Worm (Caenorhabditis elegans) whole organism, mixed stage, embryonic: ENCODE results near the gene gmeb-2.

Source experiments
- M03D4.4 ChIP-seq: sonication (generic microtip); optimal IDR thresholded peaks from 2 replicates; lab custom pipeline; 2017; ENCODE audit warnings: mild to moderate bottlenecking, missing genetic modification characterization, missing compliant biosample characterization
- bed-3 ChIP-seq: fragments of 200-800 bp; sonication (Bioruptor generic); optimal IDR thresholded peaks from 3 replicates; lab custom pipeline; 2018; ENCODE audit warnings: mild to moderate bottlenecking, missing genetic modification characterization, moderate library complexity, missing compliant biosample characterization
- blmp-1 ChIP-seq: fragments of 150-350 bp; optimal IDR thresholded peaks from 2 replicates; lab custom pipeline; 2014; ENCODE audit warnings: missing biosample characterization, missing genetic modification characterization
- ceh-39 ChIP-seq: fragments of 150-350 bp; optimal IDR thresholded peaks from 2 replicates; lab custom pipeline; 2014; ENCODE audit warnings: missing biosample characterization, missing genetic modification characterization
- ceh-43 ChIP-seq: fragments of 200-800 bp; sonication (Bioruptor generic); optimal IDR thresholded peaks from 2 replicates; lab custom pipeline; 2018; ENCODE audit warnings: mild to moderate bottlenecking, missing genetic modification characterization, moderate library complexity, missing compliant biosample characterization
- ceh-83 ChIP-seq: fragments of 200-800 bp; sonication (Bioruptor generic); optimal IDR thresholded peaks from 2 replicates; lab custom pipeline; 2018; ENCODE audit warnings: mild to moderate bottlenecking, missing genetic modification characterization, missing compliant biosample characterization
- ces-1 ChIP-seq: fragments of 150-350 bp; optimal IDR thresholded peaks from 2 replicates; lab custom pipeline; 2014; ENCODE audit warnings: missing biosample characterization, missing genetic modification reagents, missing genetic modification characterization
- cnd-1 ChIP-seq: fragments of 200-800 bp; sonication (Bioruptor generic); optimal IDR thresholded peaks from 2 replicates; lab custom pipeline; 2018; ENCODE audit warnings: mild to moderate bottlenecking, missing genetic modification characterization, missing compliant biosample characterization
- drap-1 ChIP-seq: fragments of 200-800 bp; sonication (Bioruptor generic); optimal IDR thresholded peaks from 3 replicates; lab custom pipeline; 2018; ENCODE audit warnings: mild to moderate bottlenecking, missing genetic modification characterization, missing compliant biosample characterization
- elt-1 ChIP-seq: sonication (generic microtip); optimal IDR thresholded peaks from 2 replicates; lab custom pipeline; 2017; ENCODE audit warnings: missing genetic modification characterization, mild to moderate bottlenecking, missing compliant biosample characterization, antibody characterized with exemption, moderate library complexity, borderline replicate concordance; ENCODE audit not compliant: insufficient read depth
- elt-3 ChIP-seq: fragments of 150-350 bp; optimal IDR thresholded peaks from 2 replicates; lab custom pipeline; 2014; ENCODE audit warnings: missing biosample characterization, missing genetic modification characterization
- flh-1 ChIP-seq: fragments of 200-800 bp; sonication (Bioruptor generic); optimal IDR thresholded peaks from 2 replicates; lab custom pipeline; 2018; ENCODE audit warnings: mild to moderate bottlenecking, missing genetic modification characterization, moderate library complexity, missing compliant biosample characterization
- ham-2 ChIP-seq: fragments of 200-800 bp; sonication (Bioruptor generic); optimal IDR thresholded peaks from 2 replicates; lab custom pipeline; 2018; ENCODE audit warnings: mild to moderate bottlenecking, missing genetic modification characterization, missing compliant biosample characterization
- hlh-1 ChIP-seq: fragments of 150-350 bp; optimal IDR thresholded peaks from 2 replicates; lab custom pipeline; 2014; ENCODE audit warnings: missing biosample characterization, missing genetic modification reagents, missing genetic modification characterization
- lin-13 ChIP-seq: fragments of 150-350 bp; optimal IDR thresholded peaks from 2 replicates; lab custom pipeline; 2014; ENCODE audit warnings: missing biosample characterization, missing genetic modification characterization
- lin-32 ChIP-seq: fragments of 200-800 bp; sonication (Bioruptor generic); optimal IDR thresholded peaks from 2 replicates; lab custom pipeline; 2018; ENCODE audit warnings: mild to moderate bottlenecking, missing genetic modification characterization, missing compliant biosample characterization
- lsy-2 ChIP-seq: fragments of 150-350 bp; optimal IDR thresholded peaks from 2 replicates; lab custom pipeline; 2014; ENCODE audit warnings: missing biosample characterization, missing genetic modification characterization
- mab-5 ChIP-seq: fragments of 150-350 bp; optimal IDR thresholded peaks from 2 replicates; lab custom pipeline; 2014; ENCODE audit warnings: missing biosample characterization, missing genetic modification characterization
- mep-1 ChIP-seq: fragments of 150-350 bp; optimal IDR thresholded peaks from 2 replicates; lab custom pipeline; 2017; ENCODE audit warnings: missing biosample characterization, missing genetic modification reagents, missing genetic modification characterization, inconsistent platforms
- mls-2 ChIP-seq: sonication (generic microtip); optimal IDR thresholded peaks from 2 replicates; lab custom pipeline; 2016; ENCODE audit warnings: mild to moderate bottlenecking, missing genetic modification characterization, moderate library complexity, missing compliant biosample characterization
- nhr-12 ChIP-seq: fragments of 150-350 bp; optimal IDR thresholded peaks from 2 replicates; lab custom pipeline; 2014; ENCODE audit warnings: missing biosample characterization, missing genetic modification characterization
- nhr-2 ChIP-seq: fragments of 150-350 bp; optimal IDR thresholded peaks from 2 replicates; lab custom pipeline; 2014; ENCODE audit warnings: missing biosample characterization, missing genetic modification characterization
- nhr-237 ChIP-seq: fragments of 150-350 bp; optimal IDR thresholded peaks from 2 replicates; lab custom pipeline; 2014; ENCODE audit warnings: missing biosample characterization, missing genetic modification characterization
- nhr-28 ChIP-seq: fragments of 150-350 bp; optimal IDR thresholded peaks from 2 replicates; lab custom pipeline; 2014; ENCODE audit warnings: missing biosample characterization, missing genetic modification characterization
- nhr-76 ChIP-seq: sonication (generic microtip); optimal IDR thresholded peaks from 2 replicates; lab custom pipeline; 2017; ENCODE audit warnings: missing biosample characterization, missing genetic modification characterization
- pha-4 ChIP-seq: fragments of 150-350 bp; optimal IDR thresholded peaks from 2 replicates; lab custom pipeline; 2018; ENCODE audit warnings: missing biosample characterization, missing genetic modification reagents, missing genetic modification characterization
- sem-2 ChIP-seq: fragments of 200-800 bp; sonication (Bioruptor generic); optimal IDR thresholded peaks from 2 replicates; lab custom pipeline; 2018; ENCODE audit warnings: mild to moderate bottlenecking, missing genetic modification characterization, missing compliant biosample characterization
- snpc-4 ChIP-seq: fragments of 150-350 bp; optimal IDR thresholded peaks from 2 replicates; lab custom pipeline; 2014; ENCODE audit warnings: missing biosample characterization, missing genetic modification characterization
- sptf-1 ChIP-seq: sonication (generic microtip); optimal IDR thresholded peaks from 2 replicates; lab custom pipeline; 2017; ENCODE audit warnings: mild to moderate bottlenecking, missing genetic modification characterization, moderate library complexity, missing compliant biosample characterization
- tbx-8 ChIP-seq: fragments of 200-800 bp; sonication (Bioruptor generic); optimal IDR thresholded peaks from 2 replicates; lab custom pipeline; 2018; ENCODE audit warnings: mild to moderate bottlenecking, missing genetic modification characterization, moderate library complexity, missing compliant biosample characterization
- unc-120 ChIP-seq: sonication (generic microtip); optimal IDR thresholded peaks from 2 replicates; lab custom pipeline; 2017; ENCODE audit warnings: missing genetic modification characterization, missing compliant biosample characterization; ENCODE audit not compliant: poor library complexity, severe bottlenecking
- unc-39 ChIP-seq: fragments of 150-350 bp; optimal IDR thresholded peaks from 2 replicates; lab custom pipeline; 2014; ENCODE audit warnings: missing biosample characterization, missing genetic modification characterization
- unc-62 ChIP-seq: fragments of 150-350 bp; optimal IDR thresholded peaks from 2 replicates; lab custom pipeline; 2014; ENCODE audit warnings: missing biosample characterization, missing genetic modification reagents, missing genetic modification characterization
- zip-8 ChIP-seq: fragments of 150-350 bp; optimal IDR thresholded peaks from 2 replicates; lab custom pipeline; 2014; ENCODE audit warnings: missing biosample characterization, missing genetic modification characterization
- ztf-11 ChIP-seq: fragments of 150-350 bp; optimal IDR thresholded peaks from 2 replicates; lab custom pipeline; 2014; ENCODE audit warnings: missing biosample characterization, missing genetic modification characterization

gmeb-2 gene

ce11 chrX:15878785-15879184 lies at the start of gene gmeb-2:
Gene gmeb-2, plus strand, starts transcription at chrX:15879085.
- TF ChIP-seq elt-3 (no peak), elt-1 (tag; lab: Kevin White, UChicago) (no peak), drap-1 (GFP tag; lab: Kevin White, UChicago) (no peak), ham-2 (GFP tag; lab: Kevin White, UChicago) (no peak), lin-32 (GFP tag; lab: Kevin White, UChicago) (no peak), ceh-39 (tag; lab: Kevin White, UChicago) (no peak), ztf-11 (tag; lab: Kevin White, UChicago) (no peak), unc-62 (GFP tag; lab: Kevin White, UChicago) (no peak), bed-3 (GFP tag; lab: Kevin White, UChicago) (no peak), nhr-28 (tag; lab: Kevin White, UChicago) (no peak), sem-2 (GFP tag; lab: Kevin White, UChicago) (no peak), flh-1 (GFP tag; lab: Kevin White, UChicago) (no peak), sptf-1 (tag; lab: Kevin White, UChicago) (no peak), zip-8 (tag; lab: Kevin White, UChicago) (no peak), unc-120 (no peak), snpc-4 (tag; lab: Kevin White, UChicago) (no peak)

DNA sequence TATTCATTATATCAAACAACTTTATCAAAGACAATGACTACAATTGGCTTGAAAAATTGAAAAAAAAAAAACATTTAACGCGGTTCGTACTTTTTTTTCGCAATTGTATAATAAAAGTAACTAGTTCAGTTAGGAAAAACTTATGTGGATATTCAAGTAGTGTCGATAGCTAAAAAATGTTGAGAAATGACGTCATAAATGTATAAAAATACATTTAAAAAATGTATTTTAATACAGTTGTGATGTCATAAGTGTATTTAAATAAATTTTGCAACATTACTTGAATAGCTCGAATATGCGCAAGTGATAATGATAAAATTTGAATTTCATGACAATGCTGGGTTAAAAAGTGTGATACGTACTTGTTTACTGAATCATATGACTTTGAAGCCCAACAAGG lies 47.3 kb upstream of the gmeb-2 start:
- peak; percentile 93 for TF ChIP-seq zip-8 (tag; lab: Kevin White, UChicago)
- TF ChIP-seq blmp-1 (tag; lab: Kevin White, UChicago) = no peak
- TF ChIP-seq, all 35 proteins: peak for 1

DNA sequence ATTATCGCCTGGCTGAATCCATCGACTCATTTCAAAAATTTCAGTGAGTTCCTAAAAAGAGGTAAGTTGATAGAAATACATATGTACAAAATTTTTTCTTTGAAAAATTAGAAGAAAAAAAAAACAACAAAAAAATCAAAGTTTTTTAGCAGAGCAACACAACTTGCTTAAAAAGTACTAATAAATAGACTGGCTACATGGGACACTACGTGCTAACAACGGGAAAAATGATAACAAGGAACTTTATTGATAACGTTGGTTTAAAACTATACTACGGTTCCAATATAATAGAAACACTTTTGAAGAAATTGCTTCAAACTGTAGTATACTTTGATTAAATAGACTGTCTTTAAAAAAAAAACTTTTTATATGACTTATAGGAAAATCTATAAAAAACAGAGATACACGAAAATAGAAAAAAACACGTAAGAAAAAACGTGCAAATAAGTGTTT lies 40.4 kb upstream of the gmeb-2 start, which contains the start of gene acox-1.6:
acox-1.6 (minus strand) TSS at position 51 of the 453 bp plus-strand sequence.
- TF ChIP-seq lin-32 (GFP tag; lab: Kevin White, UChicago) = no peak
- no peak for TF ChIP-seq cnd-1 (tag; lab: Kevin White, UChicago)
- TF ChIP-seq elt-3 = no peak
- TF ChIP-seq ztf-11 (tag; lab: Kevin White, UChicago) = no peak
- TF ChIP-seq blmp-1 (tag; lab: Kevin White, UChicago) = no peak
- no peak for TF ChIP-seq nhr-237 (tag; lab: Kevin White, UChicago)
- TF ChIP-seq hlh-1 (tag; lab: Kevin White, UChicago) = no peak
- TF ChIP-seq lin-13 (tag; lab: Kevin White, UChicago) = no peak
- TF ChIP-seq unc-62 (GFP tag; lab: Kevin White, UChicago) = no peak
- no peak for TF ChIP-seq ceh-43 (GFP tag; lab: Kevin White, UChicago)
- no peak for TF ChIP-seq ceh-39 (tag; lab: Kevin White, UChicago)
- no peak for TF ChIP-seq bed-3 (GFP tag; lab: Kevin White, UChicago)
- TF ChIP-seq snpc-4 (tag; lab: Kevin White, UChicago) = no peak
- TF ChIP-seq flh-1 (GFP tag; lab: Kevin White, UChicago) = no peak
- no peak for TF ChIP-seq sptf-1 (tag; lab: Kevin White, UChicago)
- no peak for TF ChIP-seq unc-39 (tag; lab: Kevin White, UChicago)

DNA sequence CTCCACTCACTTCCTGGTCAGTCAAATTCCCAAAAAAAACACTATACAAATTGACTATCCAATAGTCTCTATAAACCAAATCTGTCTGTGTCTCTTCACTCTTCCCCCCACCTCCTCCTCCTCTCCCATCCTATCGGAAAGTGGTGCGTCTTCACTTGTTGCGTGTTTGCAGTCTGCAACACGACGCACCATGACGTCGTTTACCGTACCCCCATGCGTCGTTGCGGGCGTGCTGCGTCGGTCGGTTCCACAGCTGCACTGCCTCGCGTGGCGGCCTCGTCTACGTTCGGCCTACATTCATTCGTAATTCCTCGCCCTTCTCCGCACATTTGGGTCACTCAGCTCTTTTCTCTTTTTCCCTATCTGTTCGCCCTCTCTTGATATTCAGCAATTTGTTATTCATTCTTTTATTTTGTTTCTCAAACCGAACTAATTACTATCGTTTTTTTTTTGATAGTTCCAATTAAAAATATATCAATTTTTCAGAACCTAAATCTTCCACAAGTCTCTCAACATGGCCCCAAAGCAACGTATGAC lies 37.7 kb upstream of the gmeb-2 start, which contains the start of gene serp-1.1:
serp-1.1 (plus strand) TSS at position 487 of the 537 bp plus-strand sequence.
- TF ChIP-seq mab-5 (tag; lab: Kevin White, UChicago) (no peak), unc-62 (GFP tag; lab: Kevin White, UChicago) (peak; percentile 78), ztf-11 (tag; lab: Kevin White, UChicago) (peak; percentile 97), zip-8 (tag; lab: Kevin White, UChicago) (peak; percentile 28), ceh-43 (GFP tag; lab: Kevin White, UChicago) (no peak), pha-4 (tag; lab: Kevin White, UChicago) (peak; percentile 99), elt-3 (peak; percentile 78), bed-3 (GFP tag; lab: Kevin White, UChicago) (no peak), M03D4.4 (tag; lab: Kevin White, UChicago) (peak; percentile 67), mls-2 (tag; lab: Kevin White, UChicago) (peak; percentile 90), elt-1 (tag; lab: Kevin White, UChicago) (peak; percentile 30), drap-1 (GFP tag; lab: Kevin White, UChicago) (peak; percentile 81), snpc-4 (tag; lab: Kevin White, UChicago) (no peak), lsy-2 (tag; lab: Kevin White, UChicago) (peak; percentile 100), ceh-39 (tag; lab: Kevin White, UChicago) (peak; percentile 93), ceh-83 (GFP tag; lab: Kevin White, UChicago) (peak; percentile 51), flh-1 (GFP tag; lab: Kevin White, UChicago) (no peak), nhr-28 (tag; lab: Kevin White, UChicago) (no peak), cnd-1 (tag; lab: Kevin White, UChicago) (peak; percentile 90), unc-120 (peak; percentile 86), lin-13 (tag; lab: Kevin White, UChicago) (peak; percentile 99), hlh-1 (tag; lab: Kevin White, UChicago) (peak; percentile 73), nhr-76 (tag; lab: Kevin White, UChicago) (peak; percentile 62), ces-1 (GFP tag; lab: Kevin White, UChicago) (peak; percentile 72), nhr-237 (tag; lab: Kevin White, UChicago) (peak; percentile 89), nhr-12 (tag; lab: Kevin White, UChicago) (peak; percentile 83), tbx-8 (peak; percentile 61), lin-32 (GFP tag; lab: Kevin White, UChicago) (no peak), unc-39 (tag; lab: Kevin White, UChicago) (peak; percentile 83), blmp-1 (tag; lab: Kevin White, UChicago) (peak; percentile 0), sptf-1 (tag; lab: Kevin White, UChicago) (peak; percentile 91), sem-2 (GFP tag; lab: Kevin White, UChicago) (no peak), nhr-2 (tag; lab: Kevin White, UChicago) (peak; percentile 64), ham-2 (GFP tag; lab: Kevin White, UChicago) (peak; percentile 63), mep-1 (tag; lab: Kevin White, UChicago) (peak; percentile 96)
